Worm (Caenorhabditis elegans) whole organism, L1 larva: ENCODE measurements around the gene nep-9.

ENCODE experiments used
- ceh-63 ChIP-seq: fragments of 200-800 bp; sonication (Bioruptor generic); optimal IDR thresholded peaks from 2 replicates; lab custom pipeline; 2018; ENCODE audit warnings: mild to moderate bottlenecking, missing genetic modification characterization, missing compliant biosample characterization
- fkh-10 ChIP-seq: sonication (generic microtip); optimal IDR thresholded peaks from 2 replicates; lab custom pipeline; 2017; ENCODE audit warnings: missing biosample characterization, missing genetic modification reagents, missing genetic modification characterization
- mdl-1 ChIP-seq, 2 experiments: fragments of 150-350 bp; optimal IDR thresholded peaks; 2 replicates each; lab custom pipeline; 2014 to 2017; ENCODE audit warnings: missing biosample characterization in 2 of 2, missing genetic modification characterization in 2 of 2, inconsistent platforms in 1 of 2
- nhr-12 ChIP-seq: sonication (generic microtip); optimal IDR thresholded peaks from 2 replicates; lab custom pipeline; 2017; ENCODE audit warnings: missing biosample characterization, missing genetic modification characterization
- nhr-20 ChIP-seq: sonication (generic microtip); optimal IDR thresholded peaks from 2 replicates; lab custom pipeline; 2016; ENCODE audit warnings: mild to moderate bottlenecking, missing genetic modification characterization, missing compliant biosample characterization
- pag-3 ChIP-seq: sonication (generic microtip); optimal IDR thresholded peaks from 2 replicates; lab custom pipeline; 2017; ENCODE audit warnings: missing genetic modification characterization, mild to moderate bottlenecking, missing compliant biosample characterization, antibody characterized with exemption, borderline replicate concordance; ENCODE audit not compliant: insufficient read depth
- tbx-2 ChIP-seq: sonication (generic microtip); optimal IDR thresholded peaks from 2 replicates; lab custom pipeline; 2016; ENCODE audit warnings: missing genetic modification characterization, missing compliant biosample characterization
- unc-62 ChIP-seq: fragments of 150-350 bp; optimal IDR thresholded peaks from 2 replicates; lab custom pipeline; 2014; ENCODE audit warnings: missing biosample characterization, missing genetic modification reagents, missing genetic modification characterization
- unc-86 ChIP-seq: sonication (generic microtip); optimal IDR thresholded peaks from 2 replicates; lab custom pipeline; 2016; ENCODE audit warnings: missing genetic modification characterization, missing compliant biosample characterization
- zag-1 ChIP-seq: fragments of 150-350 bp; optimal IDR thresholded peaks from 2 replicates; lab custom pipeline; 2014; ENCODE audit warnings: missing biosample characterization, missing genetic modification characterization

DNA sequence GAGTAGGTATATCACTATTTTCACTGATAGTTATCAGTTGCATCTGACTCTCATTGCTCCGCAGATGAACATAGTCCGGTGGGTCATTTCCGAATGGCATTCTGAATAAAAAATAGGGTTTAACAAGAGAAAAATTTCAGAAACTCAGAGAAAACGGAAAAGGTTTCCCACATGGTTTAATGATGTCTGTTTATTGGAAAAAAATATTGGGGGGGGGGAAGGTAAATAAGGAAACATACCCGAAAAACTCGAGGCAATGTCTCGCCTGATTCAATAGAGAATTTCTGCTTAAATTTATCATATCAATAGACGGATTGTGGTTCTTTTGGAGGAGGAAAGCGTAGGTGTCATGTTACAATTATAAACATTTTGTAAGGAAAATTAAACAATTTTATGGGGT is 26.3 kb upstream of the nep-9 start, which contains the start of gene nep-11:
- TF ChIP-seq tbx-2 (tag; lab: Kevin White, UChicago) (no peak), nhr-20 (tag; lab: Kevin White, UChicago) (no peak), nhr-12 (no peak), pag-3 (tag; lab: Kevin White, UChicago) (no peak), mdl-1 (tag; optimal IDR thresholded peaks at IDR 0.05; lab: Kevin White, UChicago) (no peak), unc-62 (GFP tag; lab: Kevin White, UChicago) (no peak), fkh-10 (GFP tag; lab: Kevin White, UChicago) (no peak), unc-86 (tag; lab: Kevin White, UChicago) (no peak), zag-1 (tag; lab: Kevin White, UChicago) (no peak), ceh-63 (GFP tag; lab: Kevin White, UChicago) (no peak)
